Fruit fly (Drosophila melanogaster) whole organism, pupa: ENCODE results near the gene CG7084.

Experiments
- CG10348 ChIP-seq: fragments of 200-800 bp; sonication (Bioruptor generic); IDR thresholded peaks from 2 replicates; pipeline ENCODE4 v1.3.6; 2022; ENCODE audit warnings: missing biosample characterization, missing genetic modification characterization
- CG12605 ChIP-seq: fragments of 200-800 bp; sonication (Bioruptor generic); IDR thresholded peaks from 2 replicates; pipeline ENCODE4 v1.3.6; 2022; ENCODE audit warnings: missing biosample characterization, missing genetic modification characterization
- CG13204 ChIP-seq: fragments of 200-800 bp; sonication (Bioruptor generic); optimal IDR thresholded peaks from 2 replicates; lab custom pipeline; 2018; ENCODE audit warnings: missing biosample characterization, mild to moderate bottlenecking, missing genetic modification characterization, moderate library complexity
- CG14655 ChIP-seq: fragments of 200-800 bp; sonication (Bioruptor generic); optimal IDR thresholded peaks from 3 replicates; lab custom pipeline; 2017; ENCODE audit warnings: mild to moderate bottlenecking, missing biosample characterization, missing genetic modification reagents, missing genetic modification characterization
- CG15710 ChIP-seq: fragments of 200-800 bp; sonication (Bioruptor generic); optimal IDR thresholded peaks from 2 replicates; lab custom pipeline; 2018; ENCODE audit warnings: missing biosample characterization, mild to moderate bottlenecking, missing genetic modification characterization, moderate library complexity
- CG34367 ChIP-seq: fragments of 200-800 bp; sonication (Bioruptor generic); optimal IDR thresholded peaks from 2 replicates; lab custom pipeline; 2018; ENCODE audit warnings: missing biosample characterization, mild to moderate bottlenecking, missing genetic modification characterization
- CG4496 ChIP-seq: fragments of 200-800 bp; sonication (Bioruptor generic); IDR thresholded peaks from 3 replicates; pipeline ENCODE4 v1.3.6; 2022; ENCODE audit warnings: missing biosample characterization, missing genetic modification characterization
- EcR ChIP-seq: fragments of 200-800 bp; sonication (Bioruptor generic); optimal IDR thresholded peaks from 3 replicates; lab custom pipeline; 2019; ENCODE audit warnings: missing biosample characterization, missing genetic modification characterization, mild to moderate bottlenecking, moderate library complexity, missing genetic modification reagents
- Snoo ChIP-seq: fragments of 200-800 bp; sonication (Bioruptor generic); optimal IDR thresholded peaks from 3 replicates; lab custom pipeline; 2017; ENCODE audit warnings: missing biosample characterization, mild to moderate bottlenecking, missing genetic modification characterization, inconsistent platforms
- fd96Ca ChIP-seq: fragments of 200-800 bp; sonication (Bioruptor generic); IDR thresholded peaks from 3 replicates; pipeline ENCODE4 v1.3.6; 2022; ENCODE audit warnings: missing biosample characterization, missing genetic modification characterization
- rn ChIP-seq: fragments of 200-800 bp; sonication (Bioruptor generic); IDR thresholded peaks from 2 replicates; pipeline ENCODE4 v1.3.6; 2022; ENCODE audit warnings: missing biosample characterization, missing genetic modification characterization

DNA sequence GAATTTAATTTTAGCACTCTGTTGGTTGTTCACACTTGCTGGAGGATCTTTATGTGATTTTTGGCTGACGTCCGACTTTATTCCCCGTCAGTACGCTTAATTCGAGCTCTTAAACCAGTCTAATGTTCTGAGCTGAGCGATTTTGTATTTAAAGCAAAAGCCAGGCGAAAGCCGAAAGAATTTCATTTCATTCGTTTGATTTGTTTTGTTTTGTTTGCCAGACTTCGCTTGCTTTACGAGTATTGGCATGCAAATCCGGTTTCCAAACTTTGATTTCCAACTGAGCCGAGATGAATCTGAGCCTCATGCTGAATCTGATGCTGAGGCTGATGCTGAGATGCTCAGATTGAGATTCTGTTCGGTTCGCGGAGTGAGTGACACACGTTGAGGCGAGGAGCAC, 35.4 kb downstream of the CG7084 start, which contains the start of gene CG5391:
- TF ChIP-seq rn (GFP tag; lab: Robert Waterston, UW) (no peak), CG4496 (GFP tag; lab: Robert Waterston, UW) (no peak), EcR (GFP tag; lab: Kevin White, UChicago) (no peak), CG14655 (GFP tag; lab: Kevin White, UChicago) (no peak), CG15710 (tag; lab: Kevin White, UChicago) (no peak), CG12605 (GFP tag; lab: Robert Waterston, UW) (no peak), CG10348 (GFP tag; lab: Robert Waterston, UW) (no peak), CG13204 (GFP tag; lab: Kevin White, UChicago) (no peak), Snoo (tag; lab: Kevin White, UChicago) (no peak), CG34367 (tag; lab: Kevin White, UChicago) (no peak), fd96Ca (no peak)
